Worm (Caenorhabditis elegans) whole organism, midembryonic: ENCODE results near the gene aat-8.

ENCODE experiments used
- T22C8.4 ChIP-seq: fragments of 200-800 bp; sonication (Bioruptor generic); IDR thresholded peaks from 2 replicates; pipeline ENCODE4 v1.3.6; 2022; ENCODE audit warnings: missing genetic modification characterization, missing compliant biosample characterization
- cog-1 ChIP-seq: sonication (generic microtip); optimal IDR thresholded peaks from 2 replicates; lab custom pipeline; 2016; ENCODE audit warnings: missing genetic modification characterization, missing compliant biosample characterization
- flt-1 ChIP-seq: fragments of 200-800 bp; sonication (Bioruptor generic); IDR thresholded peaks from 2 replicates; pipeline ENCODE4 v1.3.6; 2022; ENCODE audit warnings: missing genetic modification characterization, missing compliant biosample characterization
- klf-2 ChIP-seq: fragments of 200-800 bp; sonication (Bioruptor generic); conservative IDR thresholded peaks from 2 replicates; pipeline ENCODE4 v1.3.6; 2022; ENCODE audit warnings: missing genetic modification reagents, missing genetic modification characterization, missing compliant biosample characterization
- med-1 ChIP-seq: sonication (generic microtip); optimal IDR thresholded peaks from 2 replicates; lab custom pipeline; 2017; ENCODE audit warnings: missing genetic modification characterization, mild to moderate bottlenecking, missing compliant biosample characterization, antibody characterized with exemption, missing genetic modification reagents; ENCODE audit not compliant: insufficient read depth
- ref-1 ChIP-seq: fragments of 200-800 bp; sonication (Bioruptor generic); conservative IDR thresholded peaks from 2 replicates; pipeline ENCODE4 v1.3.6; 2022; ENCODE audit warnings: missing genetic modification reagents, missing genetic modification characterization, missing compliant biosample characterization
- tab-1 ChIP-seq: fragments of 200-800 bp; sonication (Bioruptor generic); IDR thresholded peaks from 2 replicates; pipeline ENCODE4 v1.3.6; 2022; ENCODE audit warnings: missing genetic modification characterization, missing compliant biosample characterization
- ztf-23 ChIP-seq: fragments of 200-800 bp; sonication (Bioruptor generic); IDR thresholded peaks from 2 replicates; pipeline ENCODE4 v1.3.6; 2022; ENCODE audit warnings: missing genetic modification reagents, missing genetic modification characterization, missing compliant biosample characterization
- ztf-29 ChIP-seq: fragments of 200-800 bp; sonication (Bioruptor generic); IDR thresholded peaks from 2 replicates; pipeline ENCODE4 v1.3.6; 2022; ENCODE audit warnings: missing genetic modification reagents, missing genetic modification characterization, missing compliant biosample characterization

aat-8 gene

ce11 chrIV:3874417-3874816 is 9.6 kb upstream of the aat-8 start:
- TF ChIP-seq klf-2 (GFP tag; lab: Robert Waterston, UW) (no peak), med-1 (GFP tag; lab: Kevin White, UChicago) (no peak), flt-1 (GFP tag; lab: Robert Waterston, UW) (no peak), cog-1 (tag; lab: Kevin White, UChicago) (no peak), ztf-23 (GFP tag; lab: Robert Waterston, UW) (no peak), ztf-29 (GFP tag; lab: Robert Waterston, UW) (no peak), tab-1 (GFP tag; lab: Robert Waterston, UW) (no peak), T22C8.4 (GFP tag; lab: Robert Waterston, UW) (no peak), ref-1 (GFP tag; lab: Robert Waterston, UW) (no peak)

ce11 chrIV:3873706-3874105 is 8.9 kb upstream of the aat-8 start, which contains the start of gene F37C4.5:
F37C4.5 (minus strand) TSS chrIV:3873806.
- no peak for TF ChIP-seq med-1 (GFP tag; lab: Kevin White, UChicago)
- no peak for TF ChIP-seq ztf-23 (GFP tag; lab: Robert Waterston, UW)
- no peak for TF ChIP-seq ztf-29 (GFP tag; lab: Robert Waterston, UW)
- no peak for TF ChIP-seq ref-1 (GFP tag; lab: Robert Waterston, UW)
- TF ChIP-seq klf-2 (GFP tag; lab: Robert Waterston, UW): no peak

ce11 chrIV:3873195-3873594 is 8.4 kb upstream of the aat-8 start:
- no peak for TF ChIP-seq med-1 (GFP tag; lab: Kevin White, UChicago)
- TF ChIP-seq T22C8.4 (GFP tag; lab: Robert Waterston, UW): no peak
- TF ChIP-seq klf-2 (GFP tag; lab: Robert Waterston, UW): no peak
- TF ChIP-seq ztf-29 (GFP tag; lab: Robert Waterston, UW): no peak
- TF ChIP-seq cog-1 (tag; lab: Kevin White, UChicago): no peak
- TF ChIP-seq flt-1 (GFP tag; lab: Robert Waterston, UW): no peak
- TF ChIP-seq ref-1 (GFP tag; lab: Robert Waterston, UW): no peak
- TF ChIP-seq tab-1 (GFP tag; lab: Robert Waterston, UW): no peak
- no peak for TF ChIP-seq ztf-23 (GFP tag; lab: Robert Waterston, UW)

ce11 chrIV:3869875-3870274 is 5.0 kb upstream of the aat-8 start:
- TF ChIP-seq cog-1 (tag; lab: Kevin White, UChicago): no peak
- TF ChIP-seq tab-1 (GFP tag; lab: Robert Waterston, UW): no peak
- TF ChIP-seq klf-2 (GFP tag; lab: Robert Waterston, UW): no peak
- no peak for TF ChIP-seq ztf-23 (GFP tag; lab: Robert Waterston, UW)
- no peak for TF ChIP-seq flt-1 (GFP tag; lab: Robert Waterston, UW)

ce11 chrIV:3867252-3867651 is 2.4 kb upstream of the aat-8 start, which contains the start of gene F37C4.4:
F37C4.4 (plus strand) TSS chrIV:3867309.
- TF ChIP-seq ztf-23 (GFP tag; lab: Robert Waterston, UW) (no peak), tab-1 (GFP tag; lab: Robert Waterston, UW) (no peak), ref-1 (GFP tag; lab: Robert Waterston, UW) (no peak), cog-1 (tag; lab: Kevin White, UChicago) (no peak), ztf-29 (GFP tag; lab: Robert Waterston, UW) (no peak), flt-1 (GFP tag; lab: Robert Waterston, UW) (no peak), T22C8.4 (GFP tag; lab: Robert Waterston, UW) (no peak), klf-2 (GFP tag; lab: Robert Waterston, UW) (no peak), med-1 (GFP tag; lab: Kevin White, UChicago) (no peak)

- TF ChIP-seq cog-1 (tag; lab: Kevin White, UChicago): no peak
- no peak for TF ChIP-seq ztf-23 (GFP tag; lab: Robert Waterston, UW)
- TF ChIP-seq med-1 (GFP tag; lab: Kevin White, UChicago): no peak
- no peak for TF ChIP-seq ztf-29 (GFP tag; lab: Robert Waterston, UW)
- no peak for TF ChIP-seq klf-2 (GFP tag; lab: Robert Waterston, UW)
- no peak for TF ChIP-seq ref-1 (GFP tag; lab: Robert Waterston, UW)
- TF ChIP-seq tab-1 (GFP tag; lab: Robert Waterston, UW): no peak
- TF ChIP-seq T22C8.4 (GFP tag; lab: Robert Waterston, UW): no peak
- no peak for TF ChIP-seq flt-1 (GFP tag; lab: Robert Waterston, UW)
Measured at ce11 chrIV:3866018-3866417, 1.2 kb upstream of the aat-8 start.

- no peak for TF ChIP-seq med-1 (GFP tag; lab: Kevin White, UChicago)
- TF ChIP-seq ztf-29 (GFP tag; lab: Robert Waterston, UW): no peak
- TF ChIP-seq ref-1 (GFP tag; lab: Robert Waterston, UW): no peak
- TF ChIP-seq T22C8.4 (GFP tag; lab: Robert Waterston, UW): no peak
- no peak for TF ChIP-seq klf-2 (GFP tag; lab: Robert Waterston, UW)
- no peak for TF ChIP-seq tab-1 (GFP tag; lab: Robert Waterston, UW)
- no peak for TF ChIP-seq ztf-23 (GFP tag; lab: Robert Waterston, UW)
Measured at ce11 chrIV:3862948-3863347, 1.9 kb downstream of the aat-8 start.

- TF ChIP-seq ztf-29 (GFP tag; lab: Robert Waterston, UW): no peak
- no peak for TF ChIP-seq flt-1 (GFP tag; lab: Robert Waterston, UW)
- no peak for TF ChIP-seq med-1 (GFP tag; lab: Kevin White, UChicago)
- no peak for TF ChIP-seq ref-1 (GFP tag; lab: Robert Waterston, UW)
- no peak for TF ChIP-seq cog-1 (tag; lab: Kevin White, UChicago)
- no peak for TF ChIP-seq T22C8.4 (GFP tag; lab: Robert Waterston, UW)
- no peak for TF ChIP-seq klf-2 (GFP tag; lab: Robert Waterston, UW)
- no peak for TF ChIP-seq ztf-23 (GFP tag; lab: Robert Waterston, UW)
- no peak for TF ChIP-seq tab-1 (GFP tag; lab: Robert Waterston, UW)
Measured at ce11 chrIV:3860419-3860818, 4.4 kb downstream of the aat-8 start.

ce11 chrIV:3859552-3859951 is 5.3 kb downstream of the aat-8 start:
- no peak for TF ChIP-seq T22C8.4 (GFP tag; lab: Robert Waterston, UW)
- no peak for TF ChIP-seq cog-1 (tag; lab: Kevin White, UChicago)
- no peak for TF ChIP-seq tab-1 (GFP tag; lab: Robert Waterston, UW)
- no peak for TF ChIP-seq ref-1 (GFP tag; lab: Robert Waterston, UW)
- TF ChIP-seq ztf-23 (GFP tag; lab: Robert Waterston, UW): no peak
- TF ChIP-seq flt-1 (GFP tag; lab: Robert Waterston, UW): no peak
- no peak for TF ChIP-seq klf-2 (GFP tag; lab: Robert Waterston, UW)
- no peak for TF ChIP-seq ztf-29 (GFP tag; lab: Robert Waterston, UW)
- TF ChIP-seq med-1 (GFP tag; lab: Kevin White, UChicago): no peak
